Worm (Caenorhabditis elegans): ENCODE data around the gene Y43F8C.13.

DNA sequence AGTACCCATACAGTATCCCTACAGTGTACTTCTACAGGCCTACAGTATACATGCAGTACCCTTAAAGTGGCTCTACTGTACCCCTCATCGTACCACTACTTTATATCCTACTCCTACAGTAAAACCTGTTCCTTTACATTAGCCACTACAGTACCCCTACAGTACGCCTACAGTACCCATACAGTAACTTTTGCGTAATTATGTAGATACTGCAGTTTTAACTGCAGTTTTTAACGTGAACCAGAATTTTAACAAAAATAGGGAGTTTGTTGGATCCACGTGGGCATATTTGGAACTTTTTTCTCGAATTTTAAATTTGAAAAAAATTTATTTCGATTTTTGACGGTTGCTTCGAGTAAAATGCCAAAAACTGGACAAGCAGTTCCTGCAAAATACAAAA lies 46.1 kb upstream of the Y43F8C.13 start, which contains the start of gene W04E12.4:
- no peak for TF ChIP-seq ztf-23 (GFP tag; IDR thresholded peaks at IDR 0.05)
- no peak for TF ChIP-seq ztf-29 (GFP tag; IDR thresholded peaks at IDR 0.05)
- no peak for TF ChIP-seq flt-1 (GFP tag; IDR thresholded peaks at IDR 0.05)
- TF ChIP-seq ref-1 (GFP tag; conservative IDR thresholded peaks at IDR 0.05) = no peak
- no peak for TF ChIP-seq T22C8.4 (GFP tag; IDR thresholded peaks at IDR 0.05)
- no peak for TF ChIP-seq klf-2 (GFP tag; conservative IDR thresholded peaks at IDR 0.05)
